Worm (Caenorhabditis elegans) whole organism, young adult: ENCODE results near the gene laat-1.

Experiments used
- F33H1.4 ChIP-seq: fragments of 200-800 bp; sonication (Bioruptor generic); IDR thresholded peaks from 2 replicates; pipeline ENCODE4 v1.3.6; 2022; ENCODE audit warnings: missing genetic modification reagents, missing genetic modification characterization, missing compliant biosample characterization
- F57A8.1 ChIP-seq: fragments of 200-800 bp; sonication (Bioruptor generic); optimal IDR thresholded peaks from 2 replicates; lab custom pipeline; 2018; ENCODE audit warnings: mild to moderate bottlenecking, missing genetic modification characterization, moderate library complexity, missing compliant biosample characterization
- Y53G8AR.9 ChIP-seq: fragments of 200-800 bp; sonication (Bioruptor generic); conservative IDR thresholded peaks from 2 replicates; pipeline ENCODE4 v1.3.6; 2022; ENCODE audit warnings: missing genetic modification reagents, missing genetic modification characterization, missing compliant biosample characterization
- die-1 ChIP-seq: sonication (generic microtip); optimal IDR thresholded peaks from 2 replicates; lab custom pipeline; 2016; ENCODE audit warnings: missing genotype, mild to moderate bottlenecking, missing genetic modification characterization, missing compliant biosample characterization
- egl-18 ChIP-seq: fragments of 200-800 bp; sonication (Bioruptor generic); IDR thresholded peaks from 2 replicates; pipeline ENCODE4 v1.3.6; 2022; ENCODE audit warnings: missing genetic modification reagents, missing genetic modification characterization, missing compliant biosample characterization
- gei-17 ChIP-seq: fragments of 200-800 bp; sonication (Bioruptor generic); optimal IDR thresholded peaks from 2 replicates; lab custom pipeline; 2018; ENCODE audit warnings: mild to moderate bottlenecking, missing genetic modification characterization, missing compliant biosample characterization
- pha-4 ChIP-seq: fragments of 150-350 bp; sonication (generic microtip); optimal IDR thresholded peaks from 2 replicates; lab custom pipeline; 2014; ENCODE audit warnings: missing biosample characterization, missing genetic modification reagents, missing genetic modification characterization
- rcor-1 ChIP-seq: fragments of 200-800 bp; sonication (Bioruptor generic); IDR thresholded peaks from 2 replicates; pipeline ENCODE4 v1.3.6; 2022; ENCODE audit warnings: missing genetic modification reagents, missing genetic modification characterization, missing compliant biosample characterization
- repo-1 ChIP-seq: sonication (generic microtip); optimal IDR thresholded peaks from 2 replicates; lab custom pipeline; 2017; ENCODE audit warnings: mild to moderate bottlenecking, missing genetic modification characterization, missing compliant biosample characterization
- unc-130 ChIP-seq: sonication (generic microtip); optimal IDR thresholded peaks from 2 replicates; lab custom pipeline; 2016; ENCODE audit warnings: missing genetic modification reagents, missing genetic modification characterization, missing compliant biosample characterization
- ztf-26 ChIP-seq: sonication (generic microtip); optimal IDR thresholded peaks from 2 replicates; lab custom pipeline; 2017; ENCODE audit warnings: missing genetic modification characterization, missing compliant biosample characterization
- ztf-3 ChIP-seq: fragments of 200-800 bp; sonication (Bioruptor generic); optimal IDR thresholded peaks from 2 replicates; lab custom pipeline; 2018; ENCODE audit warnings: mild to moderate bottlenecking, missing genetic modification characterization, missing compliant biosample characterization

DNA sequence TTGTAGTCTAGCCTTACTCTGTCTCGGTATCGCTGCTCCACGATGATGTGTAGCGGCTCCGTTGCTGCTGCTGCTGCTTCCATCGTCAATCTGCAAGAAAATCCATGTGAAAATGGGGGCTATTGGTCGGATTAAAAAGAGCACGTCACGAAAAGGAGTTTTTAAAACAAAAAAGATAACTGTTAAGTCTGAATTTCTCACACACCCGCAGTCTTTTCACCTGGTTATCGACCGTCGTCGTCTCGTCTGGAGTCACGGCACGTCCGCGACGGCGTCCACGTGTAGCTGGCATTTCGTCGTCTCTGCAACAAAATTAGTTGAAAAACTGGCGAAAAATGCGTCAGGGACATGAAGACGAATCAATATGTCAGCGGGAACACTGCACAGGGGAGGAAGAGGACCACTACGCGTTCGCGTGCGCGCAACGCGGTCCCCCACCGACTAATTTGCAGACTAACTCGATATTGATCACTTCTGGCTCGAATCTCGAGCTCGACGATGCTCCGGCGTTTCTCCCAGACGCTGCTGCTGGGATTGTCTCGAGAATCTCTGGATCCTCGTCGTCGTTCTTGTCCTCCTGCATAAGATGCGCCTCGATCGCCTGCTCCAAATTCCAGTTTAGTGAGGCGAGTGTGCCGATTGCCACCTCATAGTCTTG, 17.6 kb downstream of the laat-1 start:
- no peak for TF ChIP-seq Y53G8AR.9
- TF ChIP-seq pha-4 (tag; lab: Kevin White, UChicago) = no peak
- no peak for TF ChIP-seq egl-18
- TF ChIP-seq rcor-1 (GFP tag; lab: Robert Waterston, UW) = no peak
- no peak for TF ChIP-seq ztf-3
- no peak for TF ChIP-seq unc-130 (GFP tag; lab: Kevin White, UChicago)
- no peak for TF ChIP-seq repo-1 (tag; lab: Kevin White, UChicago)
- TF ChIP-seq gei-17 (GFP tag; lab: Kevin White, UChicago) = no peak
- TF ChIP-seq die-1 (tag; lab: Kevin White, UChicago) = no peak
- TF ChIP-seq F33H1.4 (GFP tag; lab: Robert Waterston, UW) = no peak
- TF ChIP-seq ztf-26 (tag; lab: Kevin White, UChicago) = no peak
- TF ChIP-seq F57A8.1 (GFP tag; lab: Kevin White, UChicago) = no peak
